Fruit fly (Drosophila melanogaster) whole organism, pupa: Measurements from ENCODE around the gene CG13068.

Experiments used
- CG12605 ChIP-seq: fragments of 200-800 bp; sonication (Bioruptor generic); IDR thresholded peaks from 2 replicates; pipeline ENCODE4 v1.3.6; 2022; ENCODE audit warnings: missing biosample characterization, missing genetic modification characterization
- CG13204 ChIP-seq: fragments of 200-800 bp; sonication (Bioruptor generic); optimal IDR thresholded peaks from 2 replicates; lab custom pipeline; 2018; ENCODE audit warnings: missing biosample characterization, mild to moderate bottlenecking, missing genetic modification characterization, moderate library complexity
- CG15710 ChIP-seq: fragments of 200-800 bp; sonication (Bioruptor generic); optimal IDR thresholded peaks from 2 replicates; lab custom pipeline; 2018; ENCODE audit warnings: missing biosample characterization, mild to moderate bottlenecking, missing genetic modification characterization, moderate library complexity
- CG8301 ChIP-seq: fragments of 200-800 bp; sonication (Bioruptor generic); optimal IDR thresholded peaks from 2 replicates; lab custom pipeline; 2018; ENCODE audit warnings: missing biosample characterization, mild to moderate bottlenecking, missing genetic modification characterization
- D1 ChIP-seq: fragments of 200-800 bp; sonication (Bioruptor generic); optimal IDR thresholded peaks from 2 replicates; lab custom pipeline; 2018; ENCODE audit warnings: missing biosample characterization, mild to moderate bottlenecking, missing genetic modification characterization, moderate library complexity
- EcR ChIP-seq: fragments of 200-800 bp; sonication (Bioruptor generic); optimal IDR thresholded peaks from 3 replicates; lab custom pipeline; 2019; ENCODE audit warnings: missing biosample characterization, missing genetic modification characterization, mild to moderate bottlenecking, moderate library complexity, missing genetic modification reagents

dm6 chr3L:16272338-16272959 is 3.3 kb downstream of the CG13068 start, which contains the start of gene CG13066:
- TF ChIP-seq EcR (GFP tag; lab: Kevin White, UChicago) (peak; percentile 13), CG13204 (no peak), CG8301 (tag; lab: Kevin White, UChicago) (no peak), CG12605 (GFP tag; lab: Robert Waterston, UW) (no peak), CG15710 (no peak), D1 (no peak)
